Worm (Caenorhabditis elegans) whole organism, L3 larva: ENCODE measurements around the gene srw-53.

Experiments used
- R02D3.7 ChIP-seq: fragments of 150-350 bp; optimal IDR thresholded peaks from 2 replicates; lab custom pipeline; 2014; ENCODE audit warnings: missing biosample characterization, missing genetic modification characterization
- ZK546.5 ChIP-seq: sonication (generic microtip); optimal IDR thresholded peaks from 2 replicates; lab custom pipeline; 2017; ENCODE audit warnings: missing biosample characterization, missing genetic modification characterization
- aly-2 ChIP-seq: fragments of 150-350 bp; optimal IDR thresholded peaks from 2 replicates; lab custom pipeline; 2014; ENCODE audit warnings: missing biosample characterization, missing genetic modification characterization
- ama-1 ChIP-seq: fragments of 150-350 bp; optimal IDR thresholded peaks from 2 replicates; lab custom pipeline; 2018
- ceh-28 ChIP-seq: fragments of 150-350 bp; optimal IDR thresholded peaks from 2 replicates; lab custom pipeline; 2014; ENCODE audit warnings: missing biosample characterization, missing genetic modification reagents, missing genetic modification characterization
- ceh-82 ChIP-seq: fragments of 150-350 bp; optimal IDR thresholded peaks from 2 replicates; lab custom pipeline; 2014; ENCODE audit warnings: missing biosample characterization, missing genetic modification characterization
- ceh-9 ChIP-seq: sonication (generic microtip); optimal IDR thresholded peaks from 2 replicates; lab custom pipeline; 2018; ENCODE audit warnings: missing biosample characterization, missing genetic modification characterization
- egl-27 ChIP-seq: sonication (generic microtip); optimal IDR thresholded peaks from 4 replicates; lab custom pipeline; 2017; ENCODE audit warnings: missing biosample characterization, missing genetic modification reagents, missing genetic modification characterization
- egl-5 ChIP-seq: fragments of 150-350 bp; optimal IDR thresholded peaks from 2 replicates; lab custom pipeline; 2017; ENCODE audit warnings: missing biosample characterization, missing genetic modification reagents, missing genetic modification characterization, inconsistent platforms
- elt-1 ChIP-seq: fragments of 150-350 bp; optimal IDR thresholded peaks from 2 replicates; lab custom pipeline; 2014; ENCODE audit warnings: missing biosample characterization, missing genetic modification characterization
- elt-3 ChIP-seq, 3 experiments: fragments of 150-350 bp in 1 of 3; sonication (generic microtip) in 2 of 3; optimal IDR thresholded peaks; 2 replicates in 2 of 3; 4 replicates in 1 of 3; lab custom pipeline; 2014 to 2017; ENCODE audit warnings: missing biosample characterization in 3 of 3, missing genetic modification characterization in 3 of 3
- eor-1 ChIP-seq, 2 experiments: fragments of 150-350 bp; optimal IDR thresholded peaks; 2 replicates each; lab custom pipeline; 2014 to 2018; ENCODE audit warnings: missing biosample characterization in 2 of 2, missing genetic modification characterization in 2 of 2
- fkh-10 ChIP-seq: sonication (generic microtip); optimal IDR thresholded peaks from 2 replicates; lab custom pipeline; 2017; ENCODE audit warnings: missing biosample characterization, missing genetic modification reagents, missing genetic modification characterization
- fkh-2 ChIP-seq: fragments of 150-350 bp; optimal IDR thresholded peaks from 2 replicates; lab custom pipeline; 2014; ENCODE audit warnings: missing biosample characterization, missing genetic modification reagents, missing genetic modification characterization
- fos-1 ChIP-seq: fragments of 150-350 bp; optimal IDR thresholded peaks from 2 replicates; lab custom pipeline; 2014; ENCODE audit warnings: missing biosample characterization, missing genetic modification characterization
- hmg-11 ChIP-seq: sonication (generic microtip); optimal IDR thresholded peaks from 2 replicates; lab custom pipeline; 2016; ENCODE audit warnings: missing genetic modification characterization, missing compliant biosample characterization
- jun-1 ChIP-seq: fragments of 150-350 bp; optimal IDR thresholded peaks from 2 replicates; lab custom pipeline; 2014; ENCODE audit warnings: missing biosample characterization, missing genetic modification reagents, missing genetic modification characterization
- lin-15B ChIP-seq: fragments of 150-350 bp; optimal IDR thresholded peaks from 2 replicates; lab custom pipeline; 2014; ENCODE audit warnings: missing biosample characterization, missing genetic modification characterization
- lin-39 ChIP-seq: fragments of 150-350 bp; optimal IDR thresholded peaks from 2 replicates; lab custom pipeline; 2018; ENCODE audit warnings: missing biosample characterization, missing genetic modification reagents, missing genetic modification characterization
- lsy-12 ChIP-seq: sonication (generic microtip); optimal IDR thresholded peaks from 2 replicates; lab custom pipeline; 2016; ENCODE audit warnings: mild to moderate bottlenecking, missing genetic modification characterization, missing compliant biosample characterization
- mdl-1 ChIP-seq: fragments of 150-350 bp; optimal IDR thresholded peaks from 2 replicates; lab custom pipeline; 2014; ENCODE audit warnings: missing biosample characterization, missing genetic modification characterization
- mml-1 ChIP-seq: fragments of 150-350 bp; sonication (generic microtip); optimal IDR thresholded peaks from 3 replicates; lab custom pipeline; 2014; ENCODE audit warnings: missing biosample characterization, missing genetic modification characterization
- nhr-12 ChIP-seq: fragments of 150-350 bp; optimal IDR thresholded peaks from 2 replicates; lab custom pipeline; 2014; ENCODE audit warnings: missing biosample characterization, missing genetic modification characterization
- nhr-237 ChIP-seq: fragments of 150-350 bp; optimal IDR thresholded peaks from 2 replicates; lab custom pipeline; 2014; ENCODE audit warnings: missing biosample characterization, missing genetic modification characterization
- nhr-25 ChIP-seq: sonication (generic microtip); optimal IDR thresholded peaks from 2 replicates; lab custom pipeline; 2017; ENCODE audit warnings: missing biosample characterization, missing genetic modification characterization
- nhr-28 ChIP-seq: fragments of 150-350 bp; optimal IDR thresholded peaks from 2 replicates; lab custom pipeline; 2014; ENCODE audit warnings: missing biosample characterization, missing genetic modification characterization
- nhr-43 ChIP-seq: sonication (generic microtip); optimal IDR thresholded peaks from 2 replicates; lab custom pipeline; 2016; ENCODE audit warnings: mild to moderate bottlenecking, missing genetic modification characterization, missing compliant biosample characterization; ENCODE audit not compliant: poor library complexity, severe bottlenecking
- nhr-67 ChIP-seq: fragments of 150-350 bp; optimal IDR thresholded peaks from 2 replicates; lab custom pipeline; 2014; ENCODE audit warnings: missing biosample characterization, missing genetic modification characterization
- nhr-76 ChIP-seq: fragments of 150-350 bp; sonication (generic microtip); optimal IDR thresholded peaks from 5 replicates; lab custom pipeline; 2014; ENCODE audit warnings: missing biosample characterization, missing genetic modification characterization
- pha-4 ChIP-seq: fragments of 150-350 bp; optimal IDR thresholded peaks from 2 replicates; lab custom pipeline; 2014; ENCODE audit warnings: missing biosample characterization, missing genetic modification reagents, missing genetic modification characterization
- pqm-1 ChIP-seq: fragments of 150-350 bp; optimal IDR thresholded peaks from 2 replicates; lab custom pipeline; 2017; ENCODE audit warnings: missing biosample characterization, missing genetic modification characterization, inconsistent platforms
- sea-2 ChIP-seq: fragments of 150-350 bp; sonication (generic microtip); optimal IDR thresholded peaks from 4 replicates; lab custom pipeline; 2014; ENCODE audit warnings: missing biosample characterization, missing genetic modification reagents, missing genetic modification characterization
- snpc-4 ChIP-seq: fragments of 150-350 bp; optimal IDR thresholded peaks from 2 replicates; lab custom pipeline; 2014; ENCODE audit warnings: missing biosample characterization, missing genetic modification characterization
- tbx-2 ChIP-seq: sonication (generic microtip); optimal IDR thresholded peaks from 2 replicates; lab custom pipeline; 2016; ENCODE audit warnings: mild to moderate bottlenecking, missing genetic modification characterization, missing compliant biosample characterization
- unc-39 ChIP-seq: sonication (generic microtip); optimal IDR thresholded peaks from 4 replicates; lab custom pipeline; 2017; ENCODE audit warnings: missing biosample characterization, missing genetic modification characterization
- unc-62 ChIP-seq: fragments of 150-350 bp; sonication (generic microtip); optimal IDR thresholded peaks from 4 replicates; lab custom pipeline; 2014; ENCODE audit warnings: missing biosample characterization, missing genetic modification reagents, missing genetic modification characterization
- ztf-4 ChIP-seq: fragments of 150-350 bp; optimal IDR thresholded peaks from 2 replicates; lab custom pipeline; 2014; ENCODE audit warnings: missing biosample characterization, missing genetic modification characterization

srw-53 gene

DNA sequence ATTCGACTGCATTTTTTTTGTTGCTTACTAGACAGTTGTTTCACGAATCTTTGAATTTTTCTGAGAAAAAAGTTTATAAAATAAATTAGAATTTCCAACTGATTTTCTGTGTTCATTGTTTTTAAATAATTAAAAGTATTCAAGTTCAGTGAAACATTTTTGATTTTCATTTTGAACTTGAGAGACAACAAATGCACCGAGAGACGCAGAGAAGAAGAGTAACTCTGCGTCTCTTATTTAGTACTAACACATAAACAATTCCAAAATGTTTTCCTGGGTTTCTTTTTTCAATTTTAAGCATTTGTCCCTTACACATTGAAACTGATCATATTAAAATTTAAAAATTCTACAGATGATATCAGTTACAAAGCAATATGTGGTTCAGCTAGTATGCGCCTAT is 16.2 kb downstream of the srw-53 start:
- TF ChIP-seq ZK546.5 (tag; lab: Kevin White, UChicago): no peak
- TF ChIP-seq nhr-25: no peak
- TF ChIP-seq egl-27 (tag; lab: Kevin White, UChicago): no peak
- no peak for TF ChIP-seq unc-62 (GFP tag; lab: Kevin White, UChicago)
- TF ChIP-seq elt-3 (tag; optimal IDR thresholded peaks at IDR 0.05; lab: Kevin White, UChicago): no peak
- no peak for TF ChIP-seq unc-39
- TF ChIP-seq ceh-82 (tag; lab: Kevin White, UChicago): no peak
- no peak for TF ChIP-seq nhr-76 (tag; lab: Kevin White, UChicago)
- no peak for TF ChIP-seq ceh-9 (tag; lab: Kevin White, UChicago)
- no peak for TF ChIP-seq nhr-67 (tag; lab: Kevin White, UChicago)
- TF ChIP-seq tbx-2 (tag; lab: Kevin White, UChicago): no peak

ce11 chrV:15965114-15965513 is 21.9 kb downstream of the srw-53 start, which contains the start of gene sri-2:
Gene sri-2, minus strand, starts transcription at chrV:15965214.
- TF ChIP-seq nhr-12 (tag; lab: Kevin White, UChicago) (no peak), jun-1 (no peak), fkh-10 (no peak), sea-2 (GFP tag; lab: Kevin White, UChicago) (no peak), hmg-11 (no peak), fos-1 (tag; lab: Kevin White, UChicago) (no peak), mdl-1 (tag; lab: Kevin White, UChicago) (no peak), ceh-28 (tag; lab: Kevin White, UChicago) (no peak), aly-2 (tag; lab: Kevin White, UChicago) (no peak), tbx-2 (tag; lab: Kevin White, UChicago) (no peak), egl-27 (tag; lab: Kevin White, UChicago) (no peak), nhr-76 (tag; lab: Kevin White, UChicago) (no peak), nhr-237 (tag; lab: Kevin White, UChicago) (no peak), elt-1 (tag; lab: Kevin White, UChicago) (no peak), eor-1 (tag; optimal IDR thresholded peaks at IDR 0.05; lab: Kevin White, UChicago) (no peak), lin-39 (tag; lab: Kevin White, UChicago) (no peak)
- TF ChIP-seq, all 47 proteins: peak for 0

ce11 chrV:15967542-15967941 is 24.3 kb downstream of the srw-53 start, which contains the start of gene sri-1:
Gene sri-1, minus strand, starts transcription at chrV:15967642.
- TF ChIP-seq nhr-25 (no peak), nhr-43 (tag; lab: Kevin White, UChicago) (no peak), fkh-2 (tag; lab: Kevin White, UChicago) (no peak), nhr-28 (tag; lab: Kevin White, UChicago) (no peak), pqm-1 (tag; lab: Kevin White, UChicago) (no peak), eor-1 (tag; optimal IDR thresholded peaks at IDR 0.05; lab: Kevin White, UChicago) (no peak), lin-15B (tag; lab: Kevin White, UChicago) (no peak), mdl-1 (tag; lab: Kevin White, UChicago) (no peak), ztf-4 (no peak), mml-1 (tag; lab: Kevin White, UChicago) (no peak), fos-1 (tag; lab: Kevin White, UChicago) (no peak), hmg-11 (no peak), lin-39 (tag; lab: Kevin White, UChicago) (no peak), snpc-4 (tag; lab: Kevin White, UChicago) (no peak), unc-39 (no peak), tbx-2 (tag; lab: Kevin White, UChicago) (no peak), R02D3.7 (tag; lab: Kevin White, UChicago) (no peak), pha-4 (no peak)

DNA sequence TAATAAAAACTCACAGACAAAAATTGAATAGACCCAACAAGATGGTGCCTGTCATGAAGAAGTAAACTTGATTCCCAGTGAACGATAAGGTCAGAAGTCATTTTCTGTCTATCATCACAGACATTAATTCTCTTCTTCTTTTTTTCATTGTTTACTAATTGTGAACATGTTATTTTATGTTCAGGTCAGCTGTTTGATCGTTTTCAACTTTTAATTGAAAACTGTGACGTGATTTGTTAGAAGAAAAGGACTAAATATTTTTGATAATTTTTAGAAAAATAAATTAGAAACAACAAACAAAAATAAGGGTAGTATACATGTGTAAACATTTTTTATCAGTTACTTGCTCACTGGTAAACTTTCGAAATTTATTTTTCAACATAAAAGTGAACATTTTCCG is 26.4 kb downstream of the srw-53 start, which contains the start of gene F36G9.7:
Gene F36G9.7 (minus strand): TSS at position 101 of the 400 bp plus-strand sequence.
- TF ChIP-seq ztf-4: no peak
- TF ChIP-seq R02D3.7 (tag; lab: Kevin White, UChicago): no peak
- no peak for TF ChIP-seq ceh-9 (tag; lab: Kevin White, UChicago)
- TF ChIP-seq ceh-28 (tag; lab: Kevin White, UChicago): no peak
- no peak for TF ChIP-seq eor-1 (tag; optimal IDR thresholded peaks at IDR 0.05; lab: Kevin White, UChicago)
- no peak for TF ChIP-seq mml-1 (tag; lab: Kevin White, UChicago)
- no peak for TF ChIP-seq lsy-12 (tag; lab: Kevin White, UChicago)
- TF ChIP-seq nhr-25: no peak
- TF ChIP-seq egl-5 (tag; lab: Kevin White, UChicago): no peak
- no peak for TF ChIP-seq snpc-4 (tag; lab: Kevin White, UChicago)
- no peak for TF ChIP-seq fkh-10
- no peak for TF ChIP-seq ama-1 (lab: Kevin White, UChicago)
- TF ChIP-seq egl-27 (tag; lab: Kevin White, UChicago): no peak
- no peak for TF ChIP-seq sea-2 (GFP tag; lab: Kevin White, UChicago)
- TF ChIP-seq, all 47 proteins: peak for 0
